Fruit fly (Drosophila melanogaster) whole organism, adult: Measurements from ENCODE around the gene GluRIB.

Experiments
- CG11617 ChIP-seq: fragments of 200-800 bp; sonication (Bioruptor generic); optimal IDR thresholded peaks from 2 replicates; lab custom pipeline; 2017; ENCODE audit warnings: mild to moderate bottlenecking, missing biosample characterization, missing genetic modification reagents, missing genetic modification characterization
- CG5204 ChIP-seq: fragments of 200-800 bp; sonication (Bioruptor generic); optimal IDR thresholded peaks from 2 replicates; lab custom pipeline; 2016; ENCODE audit warnings: missing biosample characterization, missing genetic modification characterization
- Mnt ChIP-seq: fragments of 200-800 bp; sonication (Bioruptor generic); optimal IDR thresholded peaks from 2 replicates; lab custom pipeline; 2016; ENCODE audit warnings: missing biosample characterization, mild to moderate bottlenecking, missing genetic modification characterization

DNA sequence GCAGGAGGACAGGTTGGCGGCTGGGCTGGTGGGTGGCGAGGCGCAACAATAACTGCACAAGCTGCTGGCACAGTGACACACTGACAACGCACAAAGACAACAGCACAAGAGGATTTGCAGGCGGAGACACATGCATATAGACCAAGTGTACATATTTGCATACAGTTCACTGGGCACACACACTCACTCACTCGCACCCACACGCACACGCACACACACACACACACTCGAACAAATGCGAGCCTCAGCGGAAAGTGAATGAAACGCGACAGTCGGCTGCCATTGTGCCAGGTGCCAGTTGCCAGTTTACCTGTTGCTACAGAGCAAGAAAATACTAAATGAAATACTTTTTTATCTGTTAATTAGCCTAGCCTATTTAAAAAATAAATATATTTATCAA, 3.4 kb downstream of the GluRIB start:
- TF ChIP-seq CG11617 (GFP tag; lab: Kevin White, UChicago) (no peak), Mnt (GFP tag; lab: Kevin White, UChicago) (no peak), CG5204 (GFP tag; lab: Kevin White, UChicago) (no peak)
